Worm (Caenorhabditis elegans) whole organism, L2 larva: ENCODE data around the gene saeg-2.

ENCODE experiments used
- crh-2 ChIP-seq: sonication (generic microtip); optimal IDR thresholded peaks from 2 replicates; lab custom pipeline; 2017; ENCODE audit warnings: missing biosample characterization, missing genetic modification characterization
- egl-27 ChIP-seq: sonication (generic microtip); optimal IDR thresholded peaks from 3 replicates; lab custom pipeline; 2017; ENCODE audit warnings: missing biosample characterization, missing genetic modification reagents, missing genetic modification characterization
- nhr-10 ChIP-seq: sonication (generic microtip); optimal IDR thresholded peaks from 2 replicates; lab custom pipeline; 2017; ENCODE audit warnings: missing biosample characterization, missing genetic modification characterization
- nhr-11 ChIP-seq: fragments of 150-350 bp; optimal IDR thresholded peaks from 2 replicates; lab custom pipeline; 2014; ENCODE audit warnings: missing biosample characterization, missing genetic modification characterization
- skn-1 ChIP-seq: sonication (generic microtip); optimal IDR thresholded peaks from 2 replicates; lab custom pipeline; 2017; ENCODE audit warnings: missing biosample characterization, missing genetic modification characterization
- snpc-4 ChIP-seq: fragments of 150-350 bp; optimal IDR thresholded peaks from 2 replicates; lab custom pipeline; 2014; ENCODE audit warnings: missing biosample characterization, missing genetic modification characterization

ce11 chrIII:9228190-9228589, 12.0 kb upstream of the saeg-2 start:
- TF ChIP-seq egl-27 (tag; lab: Kevin White, UChicago): no peak
- TF ChIP-seq skn-1: no peak
- TF ChIP-seq nhr-11: no peak
- no peak for TF ChIP-seq crh-2 (tag; lab: Kevin White, UChicago)
- TF ChIP-seq snpc-4 (tag; lab: Kevin White, UChicago): no peak
- TF ChIP-seq nhr-10 (tag; lab: Kevin White, UChicago): no peak
